Worm (Caenorhabditis elegans) whole organism, L1 larva: Measurements from ENCODE around the gene ehs-1.

Experiments used
- C04F5.9 ChIP-seq: sonication (generic microtip); optimal IDR thresholded peaks from 2 replicates; lab custom pipeline; 2016; ENCODE audit warnings: missing genetic modification characterization, missing compliant biosample characterization
- aha-1 ChIP-seq: fragments of 150-350 bp; optimal IDR thresholded peaks from 2 replicates; lab custom pipeline; 2014; ENCODE audit warnings: missing biosample characterization, missing genetic modification characterization
- alr-1 ChIP-seq: fragments of 200-800 bp; sonication (Bioruptor generic); optimal IDR thresholded peaks from 2 replicates; lab custom pipeline; 2018; ENCODE audit warnings: borderline replicate concordance, mild to moderate bottlenecking, missing genetic modification characterization, missing compliant biosample characterization
- blmp-1 ChIP-seq: fragments of 150-350 bp; optimal IDR thresholded peaks from 2 replicates; lab custom pipeline; 2014; ENCODE audit warnings: missing biosample characterization, missing genetic modification characterization
- ceh-88 ChIP-seq: fragments of 200-800 bp; sonication (Bioruptor generic); IDR thresholded peaks from 2 replicates; pipeline ENCODE4 v1.3.6; 2022; ENCODE audit warnings: missing genetic modification characterization, missing compliant biosample characterization
- efl-1 ChIP-seq, 4 experiments: fragments of 150-350 bp; optimal IDR thresholded peaks in 3 of 4; peaks in 1 of 4; 1 replicate in 1 of 4; 2 replicates in 3 of 4; lab custom pipeline; 2014; ENCODE audit warnings: missing biosample characterization in 2 of 4, missing genetic modification characterization in 2 of 4, missing genetic modification reagents in 2 of 4
- elt-2 ChIP-seq: sonication (generic microtip); optimal IDR thresholded peaks from 2 replicates; lab custom pipeline; 2016; ENCODE audit warnings: missing genetic modification characterization, mild to moderate bottlenecking, inconsistent platforms, missing compliant biosample characterization, missing genetic modification reagents
- elt-3 ChIP-seq, 6 experiments: fragments of 150-350 bp in 1 of 6; sonication (generic microtip); optimal IDR thresholded peaks; 2 replicates each; lab custom pipeline; 2017 to 2018; ENCODE audit warnings: missing biosample characterization in 6 of 6, missing genetic modification characterization in 6 of 6, inconsistent platforms in 1 of 6
- fkh-8 ChIP-seq: sonication (generic microtip); optimal IDR thresholded peaks from 2 replicates; lab custom pipeline; 2016; ENCODE audit warnings: mild to moderate bottlenecking, missing genetic modification characterization, missing compliant biosample characterization
- fos-1 ChIP-seq: fragments of 150-350 bp; optimal IDR thresholded peaks from 2 replicates; lab custom pipeline; 2014; ENCODE audit warnings: missing biosample characterization, missing genetic modification characterization
- hlh-17 ChIP-seq: fragments of 200-800 bp; sonication (Bioruptor generic); optimal IDR thresholded peaks from 2 replicates; lab custom pipeline; 2018; ENCODE audit warnings: missing genetic modification characterization, mild to moderate bottlenecking, missing compliant biosample characterization, moderate library complexity, borderline replicate concordance
- isw-1 ChIP-seq: fragments of 200-800 bp; sonication (Bioruptor generic); IDR thresholded peaks from 2 replicates; pipeline ENCODE4 v1.3.6; 2022; ENCODE audit warnings: missing genetic modification characterization, missing compliant biosample characterization
- jun-1 ChIP-seq: fragments of 150-350 bp; optimal IDR thresholded peaks from 2 replicates; lab custom pipeline; 2014; ENCODE audit warnings: missing biosample characterization, missing genetic modification reagents, missing genetic modification characterization
- lin-14 ChIP-seq: fragments of 200-800 bp; sonication (Bioruptor generic); optimal IDR thresholded peaks from 2 replicates; lab custom pipeline; 2018; ENCODE audit warnings: mild to moderate bottlenecking, missing genetic modification characterization, moderate library complexity, missing compliant biosample characterization
- lin-15B ChIP-seq: fragments of 150-350 bp; sonication (generic microtip); optimal IDR thresholded peaks from 3 replicates; lab custom pipeline; 2014; ENCODE audit warnings: missing biosample characterization, missing genetic modification characterization
- lin-39 ChIP-seq: fragments of 150-350 bp; optimal IDR thresholded peaks from 2 replicates; lab custom pipeline; 2014; ENCODE audit warnings: missing biosample characterization, missing genetic modification reagents, missing genetic modification characterization
- lsy-2 ChIP-seq, 2 experiments: fragments of 150-350 bp; optimal IDR thresholded peaks; 2 replicates each; lab custom pipeline; 2014; ENCODE audit warnings: missing biosample characterization in 2 of 2, missing genetic modification characterization in 2 of 2
- mab-9 ChIP-seq: fragments of 200-800 bp; sonication (Bioruptor generic); IDR thresholded peaks from 2 replicates; pipeline ENCODE4 v1.3.6; 2022; ENCODE audit warnings: missing genetic modification reagents, missing genetic modification characterization, missing compliant biosample characterization
- mdl-1 ChIP-seq, 2 experiments: fragments of 150-350 bp; optimal IDR thresholded peaks; 2 replicates each; lab custom pipeline; 2014 to 2017; ENCODE audit warnings: missing biosample characterization in 2 of 2, missing genetic modification characterization in 2 of 2, inconsistent platforms in 1 of 2
- mep-1 ChIP-seq: fragments of 150-350 bp; optimal IDR thresholded peaks from 2 replicates; lab custom pipeline; 2014; ENCODE audit warnings: missing biosample characterization, missing genetic modification characterization
- nhr-11 ChIP-seq: fragments of 150-350 bp; optimal IDR thresholded peaks from 2 replicates; lab custom pipeline; 2014; ENCODE audit warnings: missing biosample characterization, missing genetic modification characterization
- nhr-19 ChIP-seq: fragments of 200-800 bp; sonication (Bioruptor generic); conservative IDR thresholded peaks from 2 replicates; pipeline ENCODE4 v1.3.6; 2022; ENCODE audit warnings: missing genetic modification characterization, missing compliant biosample characterization
- nhr-76 ChIP-seq: sonication (generic microtip); optimal IDR thresholded peaks from 2 replicates; lab custom pipeline; 2017; ENCODE audit warnings: missing biosample characterization, missing genetic modification characterization
- nhr-77 ChIP-seq: fragments of 150-350 bp; optimal IDR thresholded peaks from 2 replicates; lab custom pipeline; 2014; ENCODE audit warnings: missing biosample characterization, missing genetic modification characterization
- nhr-85 ChIP-seq: sonication (generic microtip); peaks from one replicate; lab custom pipeline; 2016; ENCODE audit warnings: missing genetic modification characterization, inconsistent platforms, missing compliant biosample characterization
- skn-1 ChIP-seq: fragments of 150-350 bp; optimal IDR thresholded peaks from 2 replicates; lab custom pipeline; 2014; ENCODE audit warnings: missing biosample characterization, missing genetic modification characterization
- snu-23 ChIP-seq: sonication (generic microtip); optimal IDR thresholded peaks from 2 replicates; lab custom pipeline; 2016; ENCODE audit warnings: missing genetic modification characterization, missing compliant biosample characterization
- sox-4 ChIP-seq: sonication (generic microtip); optimal IDR thresholded peaks from 2 replicates; lab custom pipeline; 2016; ENCODE audit warnings: missing genetic modification characterization, missing compliant biosample characterization
- sptf-1 ChIP-seq: fragments of 150-350 bp; optimal IDR thresholded peaks from 2 replicates; lab custom pipeline; 2014; ENCODE audit warnings: missing biosample characterization, missing genetic modification characterization
- swsn-7 ChIP-seq: sonication (generic microtip); optimal IDR thresholded peaks from 2 replicates; lab custom pipeline; 2016; ENCODE audit warnings: missing genetic modification characterization, missing compliant biosample characterization
- tbx-2 ChIP-seq: sonication (generic microtip); optimal IDR thresholded peaks from 2 replicates; lab custom pipeline; 2016; ENCODE audit warnings: missing genetic modification characterization, missing compliant biosample characterization
- vab-15 ChIP-seq: sonication (generic microtip); optimal IDR thresholded peaks from 2 replicates; lab custom pipeline; 2017; ENCODE audit warnings: missing genotype, mild to moderate bottlenecking, missing genetic modification characterization, missing compliant biosample characterization
- ztf-4 ChIP-seq: fragments of 150-350 bp; optimal IDR thresholded peaks from 2 replicates; lab custom pipeline; 2014; ENCODE audit warnings: missing biosample characterization, missing genetic modification characterization

ehs-1 gene

DNA sequence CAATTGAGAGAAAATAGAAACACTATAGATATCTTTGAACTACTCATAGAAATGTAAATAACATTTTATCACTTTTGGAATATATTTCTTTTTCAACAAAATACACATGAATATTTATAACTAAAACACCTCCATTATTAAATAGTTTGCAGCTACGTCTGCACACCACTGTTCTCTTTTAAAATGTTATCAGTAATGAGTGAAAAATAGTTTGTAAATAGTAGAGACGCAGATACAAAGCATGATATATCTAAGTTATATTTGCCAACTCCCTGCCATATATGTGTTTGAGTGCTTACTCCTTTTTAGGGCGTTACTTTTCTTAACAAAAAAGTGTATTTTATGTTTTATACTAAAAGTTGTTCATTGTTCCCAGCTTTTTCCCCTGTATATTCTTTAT, 25.7 kb downstream of the ehs-1 start:
- TF ChIP-seq efl-1 (optimal IDR thresholded peaks at IDR 0.05; lab: Kevin White, UChicago) (no peak), efl-1 (GFP tag; optimal IDR thresholded peaks at IDR 0.05 in 1 of 2; lab: Kevin White, UChicago) (peak in 1 of 2 experiments; percentile 27), elt-2 (tag; lab: Kevin White, UChicago) (peak; percentile 22), swsn-7 (tag; lab: Kevin White, UChicago) (no peak)

DNA sequence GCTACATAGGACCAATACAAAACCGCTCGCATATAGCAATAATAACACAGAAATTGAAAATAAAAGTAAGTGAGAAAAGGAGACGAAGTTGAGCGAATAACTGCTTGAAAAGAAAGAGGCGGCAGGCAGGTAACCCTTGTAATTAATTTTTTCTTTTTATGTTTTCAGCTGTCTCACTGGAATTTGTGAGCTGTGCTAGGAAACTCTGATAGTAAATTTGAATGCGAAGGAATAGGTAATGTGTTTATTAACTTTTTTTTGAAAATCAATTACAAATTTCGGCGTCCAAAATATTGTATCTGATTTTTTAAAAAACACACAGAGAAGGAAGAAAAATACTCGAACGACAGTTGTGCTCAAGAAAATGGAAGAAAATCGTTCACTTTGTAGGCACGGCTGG, 31.5 kb downstream of the ehs-1 start, which contains the start of gene H41C03.2:
H41C03.2 (minus strand) TSS at position 101 of the 400 bp plus-strand sequence.
- TF ChIP-seq lsy-2 (tag; optimal IDR thresholded peaks at IDR 0.05; lab: Kevin White, UChicago) (no peak), mdl-1 (tag; optimal IDR thresholded peaks at IDR 0.05; lab: Kevin White, UChicago) (no peak), mab-9 (no peak), fos-1 (tag; lab: Kevin White, UChicago) (no peak), snu-23 (GFP tag; lab: Kevin White, UChicago) (no peak), nhr-77 (tag; lab: Kevin White, UChicago) (no peak), fkh-8 (tag; lab: Kevin White, UChicago) (peak; percentile 25), nhr-76 (tag; lab: Kevin White, UChicago) (no peak)
- TF ChIP-seq, all 84 proteins: peak for 1

DNA sequence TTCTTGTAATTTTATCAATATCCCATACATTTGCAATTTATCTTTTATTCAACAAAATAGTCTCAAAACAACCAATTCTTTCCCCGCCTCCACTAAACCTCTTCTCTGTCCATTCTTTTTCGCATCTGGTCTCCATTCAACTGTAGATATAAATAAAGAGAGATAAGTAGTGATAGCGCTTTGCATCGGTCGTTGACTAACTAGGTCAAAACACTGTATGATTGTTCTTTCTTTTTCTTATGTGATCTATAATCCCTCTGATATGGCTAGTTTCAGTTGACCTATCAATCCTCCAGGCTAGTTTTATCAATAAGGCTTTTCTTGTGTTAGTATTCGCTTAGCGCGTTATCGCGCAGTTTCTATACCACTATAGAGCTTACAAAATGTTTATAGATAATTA, 32.7 kb downstream of the ehs-1 start:
- TF ChIP-seq mep-1: no peak
- no peak for TF ChIP-seq mab-9
- TF ChIP-seq skn-1 (tag; lab: Kevin White, UChicago): no peak
- no peak for TF ChIP-seq lin-39 (tag; lab: Kevin White, UChicago)
- TF ChIP-seq jun-1 (tag; lab: Kevin White, UChicago): no peak
- TF ChIP-seq blmp-1 (tag; lab: Kevin White, UChicago): peak; percentile 73
- no peak for TF ChIP-seq tbx-2 (tag; lab: Kevin White, UChicago)
- TF ChIP-seq alr-1: no peak
- peak in 2 of 6 experiments; percentile 51 to 80 for TF ChIP-seq elt-3 (tag; optimal IDR thresholded peaks at IDR 0.05; lab: Kevin White, UChicago)
- no peak for TF ChIP-seq sptf-1 (tag; lab: Kevin White, UChicago)
- TF ChIP-seq nhr-19 (GFP tag; lab: Robert Waterston, UW): no peak
- no peak for TF ChIP-seq C04F5.9 (tag; lab: Kevin White, UChicago)
- no peak for TF ChIP-seq vab-15 (tag; lab: Kevin White, UChicago)
- no peak for TF ChIP-seq hlh-17 (GFP tag; lab: Kevin White, UChicago)
- peak; percentile 55 for TF ChIP-seq nhr-85 (tag; lab: Kevin White, UChicago)

DNA sequence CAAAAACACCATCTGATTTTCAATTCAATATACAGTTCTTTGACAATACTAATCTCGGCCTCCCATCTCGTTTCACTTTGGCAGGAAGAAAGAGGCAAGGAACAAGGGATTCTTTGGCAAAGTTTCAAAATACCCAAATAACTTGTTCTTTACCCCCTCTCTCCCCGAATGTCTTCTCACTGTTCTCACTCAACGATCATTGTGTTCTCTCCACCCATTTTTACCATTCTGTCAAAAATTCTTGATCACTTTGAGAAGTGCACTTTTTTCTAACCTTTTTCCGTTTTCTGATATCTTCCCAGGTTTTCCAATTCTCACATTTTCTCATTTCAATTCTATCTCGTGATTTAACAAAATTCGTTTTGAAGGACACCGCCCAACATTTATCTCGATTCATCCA, 33.6 kb downstream of the ehs-1 start, which contains the start of gene H41C03.1:
H41C03.1 (plus strand) TSS at position 301 of the 400 bp plus-strand sequence.
- peak; percentile 17 for TF ChIP-seq blmp-1 (tag; lab: Kevin White, UChicago)
- peak; percentile 17 for TF ChIP-seq lin-14
- no peak for TF ChIP-seq ceh-88 (GFP tag; lab: Robert Waterston, UW)
- TF ChIP-seq sox-4 (tag; lab: Kevin White, UChicago): no peak
- no peak for TF ChIP-seq lin-15B (tag; lab: Kevin White, UChicago)
- no peak for TF ChIP-seq nhr-11 (tag; lab: Kevin White, UChicago)
- TF ChIP-seq, all 84 proteins: peak for 2

DNA sequence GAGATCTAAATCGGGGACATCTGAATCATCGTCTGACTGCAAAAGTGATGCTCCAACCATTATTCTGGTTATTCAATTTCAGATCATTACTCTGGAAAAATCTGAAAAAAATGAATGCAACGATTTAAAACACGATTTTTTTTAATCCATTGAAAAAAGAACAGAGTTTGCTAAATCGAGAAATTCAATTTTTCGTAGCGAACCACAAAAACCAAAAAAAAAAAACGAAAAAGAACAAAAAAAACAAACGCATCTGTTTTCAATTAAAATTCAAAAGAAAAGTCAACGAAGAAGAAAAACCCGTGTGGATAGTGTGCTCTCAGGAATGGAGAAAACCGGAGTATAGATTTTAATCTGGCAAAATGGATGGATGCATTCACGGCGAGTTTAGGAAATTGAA, 37.8 kb downstream of the ehs-1 start, which contains the start of gene F55C12.4:
F55C12.4 (minus strand) TSS at position 101 of the 400 bp plus-strand sequence.
- no peak for TF ChIP-seq aha-1 (tag; lab: Kevin White, UChicago)
- peak; percentile 33 for TF ChIP-seq lin-14
- no peak for TF ChIP-seq ztf-4
- no peak for TF ChIP-seq lsy-2 (tag; optimal IDR thresholded peaks at IDR 0.05; lab: Kevin White, UChicago)
- no peak for TF ChIP-seq isw-1
- TF ChIP-seq, all 84 proteins: peak for 1
